Worm (Caenorhabditis elegans): ENCODE data around the gene elf-1.

- TF ChIP-seq F44E2.7 (GFP tag; IDR thresholded peaks at IDR 0.05) = no peak
- no peak for TF ChIP-seq unc-39 (tag; optimal IDR thresholded peaks at IDR 0.05)
- TF ChIP-seq T26A8.4 (GFP tag; IDR thresholded peaks at IDR 0.05) = no peak
- no peak for TF ChIP-seq nhr-76 (tag; optimal IDR thresholded peaks at IDR 0.05)
- no peak for TF ChIP-seq Y5F2A.4 (GFP tag; optimal IDR thresholded peaks at IDR 0.05)
- no peak for TF ChIP-seq nhr-41 (GFP tag; IDR thresholded peaks at IDR 0.05)
- TF ChIP-seq madf-5 (GFP tag; IDR thresholded peaks at IDR 0.05) = no peak
- TF ChIP-seq aly-2 (tag; optimal IDR thresholded peaks at IDR 0.05) = no peak
- no peak for TF ChIP-seq skn-1 (tag; optimal IDR thresholded peaks at IDR 0.05)
- no peak for TF ChIP-seq dpl-1 (GFP tag; optimal IDR thresholded peaks at IDR 0.05)
- no peak for TF ChIP-seq mdl-1 (tag; optimal IDR thresholded peaks at IDR 0.05)
- peak in 1 of 2 experiments; percentile 76 for TF ChIP-seq unc-62 (GFP tag; optimal IDR thresholded peaks at IDR 0.05 in 1 of 2)
- no peak for TF ChIP-seq unc-62 (tag; optimal IDR thresholded peaks at IDR 0.05)
- TF ChIP-seq ceh-62 (tag; optimal IDR thresholded peaks at IDR 0.05) = no peak
Measured at ce11 chrIII:657241-657640, 31.7 kb upstream of the elf-1 start.
